Fruit fly (Drosophila melanogaster) whole organism, embryonic: ENCODE measurements around the gene simj.

Source experiments
- Ada2b ChIP-seq: fragments of 200-800 bp; sonication (Bioruptor generic); IDR thresholded peaks from 2 replicates; pipeline ENCODE4 v1.3.6; 2022; ENCODE audit warnings: missing biosample characterization, missing genetic modification characterization
- Asciz ChIP-seq: fragments of 200-800 bp; sonication (Bioruptor generic); optimal IDR thresholded peaks from 2 replicates; lab custom pipeline; 2017; ENCODE audit warnings: missing biosample characterization, mild to moderate bottlenecking, missing genetic modification characterization, missing genetic modification reagents
- Atf3 ChIP-seq: fragments of 200-800 bp; sonication (Bioruptor generic); optimal IDR thresholded peaks from 3 replicates; lab custom pipeline; 2016; ENCODE audit warnings: missing biosample characterization, missing genetic modification characterization
- B-H2 ChIP-seq: fragments of 200-800 bp; sonication (Bioruptor generic); optimal IDR thresholded peaks from 2 replicates; lab custom pipeline; 2018; ENCODE audit warnings: missing biosample characterization, mild to moderate bottlenecking, missing genetic modification characterization
- CG10209 ChIP-seq: fragments of 200-800 bp; sonication (Bioruptor generic); optimal IDR thresholded peaks from 3 replicates; lab custom pipeline; 2017; ENCODE audit warnings: missing biosample characterization, mild to moderate bottlenecking, missing genetic modification characterization, missing genetic modification reagents
- CG10267 ChIP-seq: fragments of 200-800 bp; sonication (Bioruptor generic); optimal IDR thresholded peaks from 2 replicates; lab custom pipeline; 2018; ENCODE audit warnings: missing biosample characterization, mild to moderate bottlenecking, missing genetic modification characterization, moderate library complexity
- CG10462 ChIP-seq: fragments of 200-800 bp; sonication (Bioruptor generic); optimal IDR thresholded peaks from 2 replicates; lab custom pipeline; 2016; ENCODE audit warnings: missing biosample characterization, missing genetic modification characterization
- CG11723 ChIP-seq: fragments of 200-800 bp; sonication (Bioruptor generic); optimal IDR thresholded peaks from 2 replicates; lab custom pipeline; 2017; ENCODE audit warnings: missing biosample characterization, mild to moderate bottlenecking, missing genetic modification characterization
- CG13775 ChIP-seq: fragments of 200-800 bp; sonication (Bioruptor generic); optimal IDR thresholded peaks from 3 replicates; lab custom pipeline; 2017; ENCODE audit warnings: missing biosample characterization, mild to moderate bottlenecking, missing genetic modification characterization
- CG17328 ChIP-seq: fragments of 200-800 bp; sonication (Bioruptor generic); IDR thresholded peaks from 2 replicates; pipeline ENCODE4 v1.3.6; 2022; ENCODE audit warnings: missing biosample characterization, missing genetic modification characterization
- CG2202 ChIP-seq: fragments of 200-800 bp; sonication (Bioruptor generic); optimal IDR thresholded peaks from 2 replicates; lab custom pipeline; 2018; ENCODE audit warnings: missing biosample characterization, mild to moderate bottlenecking, missing genetic modification characterization
- CG30020 ChIP-seq: fragments of 200-800 bp; optimal IDR thresholded peaks from 2 replicates; lab custom pipeline; 2019; ENCODE audit warnings: missing biosample characterization, mild to moderate bottlenecking, missing genetic modification characterization, moderate library complexity
- CG32767 ChIP-seq: fragments of 200-800 bp; sonication (Bioruptor generic); IDR thresholded peaks from 2 replicates; pipeline ENCODE4 v1.3.6; 2022; ENCODE audit warnings: missing biosample characterization, missing genetic modification characterization
- CG3995 ChIP-seq: fragments of 200-800 bp; sonication (Bioruptor generic); optimal IDR thresholded peaks from 3 replicates; lab custom pipeline; 2016; ENCODE audit warnings: missing biosample characterization, missing genetic modification characterization
- CG4360 ChIP-seq: fragments of 200-800 bp; sonication (Bioruptor generic); IDR thresholded peaks from 2 replicates; pipeline ENCODE4 v1.3.6; 2022; ENCODE audit warnings: missing biosample characterization, missing genetic modification characterization
- CG4707 ChIP-seq: fragments of 200-800 bp; sonication (Bioruptor generic); optimal IDR thresholded peaks from 2 replicates; lab custom pipeline; 2018; ENCODE audit warnings: missing biosample characterization, mild to moderate bottlenecking, missing genetic modification characterization, moderate library complexity
- CG6654 ChIP-seq: fragments of 200-800 bp; sonication (Bioruptor generic); optimal IDR thresholded peaks from 2 replicates; lab custom pipeline; 2017; ENCODE audit warnings: missing biosample characterization, mild to moderate bottlenecking, missing genetic modification characterization
- CG7357 ChIP-seq: fragments of 200-800 bp; sonication (Bioruptor generic); IDR thresholded peaks from 3 replicates; pipeline ENCODE4 v1.3.6; 2022; ENCODE audit warnings: missing biosample characterization, missing genetic modification characterization
- CG7963 ChIP-seq: fragments of 200-800 bp; sonication (Bioruptor generic); IDR thresholded peaks from 3 replicates; pipeline ENCODE4 v1.3.6; 2022; ENCODE audit warnings: missing biosample characterization, missing genetic modification characterization; ENCODE audit not compliant: partially characterized antibody
- CG8765 ChIP-seq: fragments of 200-800 bp; sonication (Bioruptor generic); IDR thresholded peaks from 2 replicates; pipeline ENCODE4 v1.3.6; 2022; ENCODE audit warnings: missing biosample characterization, missing genetic modification characterization
- CG9876 ChIP-seq: fragments of 200-800 bp; sonication (Bioruptor generic); optimal IDR thresholded peaks from 2 replicates; lab custom pipeline; 2016; ENCODE audit warnings: missing biosample characterization, missing genetic modification characterization
- Camta ChIP-seq: fragments of 200-800 bp; sonication (Bioruptor generic); optimal IDR thresholded peaks from 2 replicates; lab custom pipeline; 2016; ENCODE audit warnings: missing biosample characterization, missing genetic modification characterization
- CoRest ChIP-seq: fragments of 200-800 bp; sonication (Bioruptor generic); optimal IDR thresholded peaks from 3 replicates; lab custom pipeline; 2018; ENCODE audit warnings: missing biosample characterization, mild to moderate bottlenecking, missing genetic modification characterization, moderate library complexity
- Dad ChIP-seq: fragments of 200-800 bp; sonication (Bioruptor generic); optimal IDR thresholded peaks from 3 replicates; lab custom pipeline; 2016; ENCODE audit warnings: missing biosample characterization, missing genetic modification characterization
- E2f1 ChIP-seq: fragments of 200-800 bp; sonication (Bioruptor generic); IDR thresholded peaks from 2 replicates; pipeline ENCODE4 v1.3.6; 2022; ENCODE audit warnings: missing biosample characterization, missing genetic modification characterization
- HLH4C ChIP-seq: fragments of 200-800 bp; sonication (Bioruptor generic); IDR thresholded peaks from 3 replicates; pipeline ENCODE4 v1.3.6; 2022; ENCODE audit warnings: missing biosample characterization, missing genetic modification characterization; ENCODE audit not compliant: partially characterized antibody
- Jarid2 ChIP-seq: fragments of 200-800 bp; sonication (Bioruptor generic); optimal IDR thresholded peaks from 3 replicates; lab custom pipeline; 2017; ENCODE audit warnings: mild to moderate bottlenecking, missing biosample characterization, missing genetic modification reagents, missing genetic modification characterization
- Myb ChIP-seq: fragments of 200-800 bp; sonication (Bioruptor generic); optimal IDR thresholded peaks from 2 replicates; lab custom pipeline; 2016; ENCODE audit warnings: missing biosample characterization, missing genetic modification characterization
- Neu2 ChIP-seq: fragments of 200-800 bp; sonication (Bioruptor generic); optimal IDR thresholded peaks from 3 replicates; lab custom pipeline; 2016; ENCODE audit warnings: missing biosample characterization, missing genetic modification characterization, borderline replicate concordance
- Sry-δ ChIP-seq: fragments of 200-800 bp; sonication (Bioruptor generic); optimal IDR thresholded peaks from 2 replicates; lab custom pipeline; 2016; ENCODE audit warnings: missing biosample characterization, missing genetic modification characterization
- Ssrp ChIP-seq: fragments of 200-800 bp; sonication (Bioruptor generic); optimal IDR thresholded peaks from 2 replicates; lab custom pipeline; 2018; ENCODE audit warnings: missing biosample characterization, mild to moderate bottlenecking, missing genetic modification characterization, moderate library complexity
- Taf1 ChIP-seq: fragments of 200-800 bp; sonication (Bioruptor generic); IDR thresholded peaks from 2 replicates; pipeline ENCODE4 v1.3.6; 2022; ENCODE audit warnings: missing biosample characterization, missing genetic modification characterization
- Xrp1 ChIP-seq: fragments of 200-800 bp; sonication (Bioruptor generic); IDR thresholded peaks from 2 replicates; pipeline ENCODE4 v1.3.6; 2022; ENCODE audit warnings: missing biosample characterization, missing genetic modification characterization
- al ChIP-seq: fragments of 200-800 bp; sonication (Bioruptor generic); IDR thresholded peaks from 2 replicates; pipeline ENCODE4 v1.3.6; 2022; ENCODE audit warnings: missing biosample characterization, missing genetic modification characterization
- az2 ChIP-seq: fragments of 200-800 bp; sonication (Bioruptor generic); optimal IDR thresholded peaks from 3 replicates; lab custom pipeline; 2016; ENCODE audit warnings: missing biosample characterization, missing genetic modification characterization
- chn ChIP-seq: fragments of 200-800 bp; sonication (Bioruptor generic); optimal IDR thresholded peaks from 2 replicates; lab custom pipeline; 2016; ENCODE audit warnings: missing biosample characterization, missing genetic modification characterization
- danr ChIP-seq: fragments of 200-800 bp; sonication (Bioruptor generic); IDR thresholded peaks from 2 replicates; pipeline ENCODE4 v1.3.6; 2022; ENCODE audit warnings: missing biosample characterization, missing genetic modification characterization
- gcm ChIP-seq: fragments of 200-800 bp; sonication (Bioruptor generic); optimal IDR thresholded peaks from 2 replicates; lab custom pipeline; 2019; ENCODE audit warnings: missing biosample characterization, mild to moderate bottlenecking, missing genetic modification characterization, moderate library complexity
- grn ChIP-seq: fragments of 200-800 bp; sonication (Bioruptor generic); optimal IDR thresholded peaks from 3 replicates; lab custom pipeline; 2017; ENCODE audit warnings: missing biosample characterization, missing genetic modification characterization
- lola ChIP-seq, 3 experiments: fragments of >200 bp in 2 of 3; fragments of 200-800 bp in 1 of 3; sonication (Bioruptor generic) in 1 of 3; optimal IDR thresholded peaks; 2 replicates each; lab custom pipeline; 2017 to 2019; ENCODE audit warnings: missing biosample characterization in 3 of 3, missing genetic modification characterization in 3 of 3, mild to moderate bottlenecking in 1 of 3, moderate library complexity in 1 of 3
- lov ChIP-seq, 2 experiments: fragments of 200-800 bp in 1 of 2; fragments of >200 bp in 1 of 2; sonication (Bioruptor generic) in 1 of 2; IDR thresholded peaks in 1 of 2; optimal IDR thresholded peaks in 1 of 2; 2 replicates in 1 of 2; 3 replicates in 1 of 2; pipeline versions ENCODE4 v1.3.6 to Lab custom; 2017 to 2022; ENCODE audit warnings: missing biosample characterization in 1 of 2, missing genetic modification characterization in 1 of 2
- luna ChIP-seq: fragments of 200-800 bp; sonication (Bioruptor generic); optimal IDR thresholded peaks from 2 replicates; lab custom pipeline; 2016; ENCODE audit warnings: missing biosample characterization, missing genetic modification characterization
- pb ChIP-seq: fragments of 200-800 bp; sonication (Bioruptor generic); optimal IDR thresholded peaks from 3 replicates; lab custom pipeline; 2016; ENCODE audit warnings: missing biosample characterization, missing genetic modification characterization
- pita ChIP-seq: fragments of 200-800 bp; sonication (Bioruptor generic); optimal IDR thresholded peaks from 2 replicates; lab custom pipeline; 2017; ENCODE audit warnings: missing biosample characterization, mild to moderate bottlenecking, missing genetic modification characterization
- run ChIP-seq: fragments of 200-800 bp; sonication (Bioruptor generic); optimal IDR thresholded peaks from 3 replicates; lab custom pipeline; 2018; ENCODE audit warnings: missing biosample characterization, mild to moderate bottlenecking, missing genetic modification characterization
- seq ChIP-seq: fragments of 200-800 bp; sonication (Bioruptor generic); IDR thresholded peaks from 2 replicates; pipeline ENCODE4 v1.3.6; 2022; ENCODE audit warnings: missing biosample characterization, missing genetic modification characterization
- shn ChIP-seq: fragments of 200-800 bp; sonication (Bioruptor generic); optimal IDR thresholded peaks from 3 replicates; lab custom pipeline; 2016; ENCODE audit warnings: missing biosample characterization, missing genetic modification characterization
- slp2 ChIP-seq: fragments of 200-800 bp; sonication (Bioruptor generic); optimal IDR thresholded peaks from 2 replicates; lab custom pipeline; 2016; ENCODE audit warnings: missing biosample characterization, missing genetic modification characterization
- sna ChIP-seq: fragments of 200-800 bp; sonication (Bioruptor generic); IDR thresholded peaks from 2 replicates; pipeline ENCODE4 v1.3.6; 2022; ENCODE audit warnings: missing biosample characterization, missing genetic modification characterization; ENCODE audit not compliant: partially characterized antibody
- vfl ChIP-seq: fragments of 200-800 bp; sonication (Bioruptor generic); optimal IDR thresholded peaks from 2 replicates; lab custom pipeline; 2016; ENCODE audit warnings: missing biosample characterization, missing genetic modification characterization

Gene simj

dm6 chr3L:10737123-10737709 lies 72.7 kb downstream of the simj start (continued):
- TF ChIP-seq Atf3 (GFP tag; lab: Kevin White, UChicago): no peak
- TF ChIP-seq CG10209: no peak
- TF ChIP-seq seq (GFP tag; lab: Robert Waterston, UW): peak; percentile 48; the same call in 1 of the 2 replicates
- no peak for TF ChIP-seq Xrp1 (GFP tag; lab: Robert Waterston, UW)
- TF ChIP-seq CG9876: no peak
- TF ChIP-seq chn: no peak
- no peak for TF ChIP-seq Taf1 (GFP tag; lab: Robert Waterston, UW)
- peak; percentile 31 for TF ChIP-seq CG4707 (GFP tag; lab: Kevin White, UChicago)
- TF ChIP-seq lov (optimal IDR thresholded peaks at IDR 0.05; lab: Kevin White, UChicago): no peak
- no peak; the same call in 2 of the 3 replicates for TF ChIP-seq lov (GFP tag; IDR thresholded peaks at IDR 0.05; lab: Robert Waterston, UW)
- TF ChIP-seq Myb (GFP tag; lab: Kevin White, UChicago): peak; percentile 13
- no peak for TF ChIP-seq az2 (GFP tag; lab: Kevin White, UChicago)
- TF ChIP-seq CG8765 (GFP tag; lab: Robert Waterston, UW): no peak
- TF ChIP-seq CG17328 (GFP tag; lab: Robert Waterston, UW): no peak
- peak; percentile 93 for TF ChIP-seq grn (GFP tag; lab: Kevin White, UChicago)
- no peak for TF ChIP-seq HLH4C (GFP tag; lab: Robert Waterston, UW)
- no peak for TF ChIP-seq E2f1 (GFP tag; lab: Robert Waterston, UW)
- TF ChIP-seq Dad: no peak
- peak; percentile 57 for TF ChIP-seq Jarid2 (GFP tag; lab: Kevin White, UChicago)
- TF ChIP-seq CG10267 (tag; lab: Kevin White, UChicago): no peak
- peak; percentile 77 for TF ChIP-seq pb (GFP tag; lab: Kevin White, UChicago)
- TF ChIP-seq CG2202 (tag; lab: Kevin White, UChicago): no peak
- no peak for TF ChIP-seq shn
- peak; percentile 59; the same call in 1 of the 2 replicates for TF ChIP-seq CG32767
- no peak for TF ChIP-seq luna
- no peak for TF ChIP-seq Camta (GFP tag; lab: Kevin White, UChicago)
- TF ChIP-seq danr: no peak
- TF ChIP-seq CG10462 (GFP tag; lab: Kevin White, UChicago): no peak
- TF ChIP-seq pita (GFP tag; lab: Kevin White, UChicago): no peak
- no peak for TF ChIP-seq CG3995 (GFP tag; lab: Kevin White, UChicago)
- no peak for TF ChIP-seq slp2 (GFP tag; lab: Kevin White, UChicago)
- peak; percentile 64 for TF ChIP-seq Asciz
- TF ChIP-seq Ssrp (tag; lab: Kevin White, UChicago): no peak
- no peak for TF ChIP-seq Ada2b
- TF ChIP-seq run (tag; lab: Kevin White, UChicago): peak; percentile 43
- TF ChIP-seq Sry-δ (GFP tag; lab: Kevin White, UChicago): no peak
- TF ChIP-seq gcm: peak; percentile 33
- TF ChIP-seq CG7357: no peak
- TF ChIP-seq CG13775: no peak
- no peak for TF ChIP-seq CG30020 (tag; lab: Kevin White, UChicago)
- no peak for TF ChIP-seq CG7963 (GFP tag; lab: Robert Waterston, UW)
- no peak for TF ChIP-seq sna (GFP tag; lab: Robert Waterston, UW)
- TF ChIP-seq CG6654: no peak
- peak; percentile 79 for TF ChIP-seq B-H2 (GFP tag; lab: Kevin White, UChicago)
- no peak for TF ChIP-seq CoRest (tag; lab: Kevin White, UChicago)
- TF ChIP-seq vfl (GFP tag; lab: Kevin White, UChicago): no peak
- peak; percentile 94 for TF ChIP-seq CG4360 (GFP tag; lab: Robert Waterston, UW)
- no peak for TF ChIP-seq al (GFP tag; lab: Robert Waterston, UW)
- TF ChIP-seq CG11723 (GFP tag; lab: Kevin White, UChicago): no peak
- TF ChIP-seq lola (GFP tag; optimal IDR thresholded peaks at IDR 0.05; lab: Kevin White, UChicago): no peak
- TF ChIP-seq Neu2: no peak
